Worm (Caenorhabditis elegans) whole organism, dauer: ENCODE results near the gene mltn-7.

ENCODE experiments used
- unc-62 ChIP-seq: sonication (generic microtip); optimal IDR thresholded peaks from 2 replicates; lab custom pipeline; 2017; ENCODE audit warnings: missing biosample characterization, missing genetic modification reagents, missing genetic modification characterization

The mltn-7 gene

DNA sequence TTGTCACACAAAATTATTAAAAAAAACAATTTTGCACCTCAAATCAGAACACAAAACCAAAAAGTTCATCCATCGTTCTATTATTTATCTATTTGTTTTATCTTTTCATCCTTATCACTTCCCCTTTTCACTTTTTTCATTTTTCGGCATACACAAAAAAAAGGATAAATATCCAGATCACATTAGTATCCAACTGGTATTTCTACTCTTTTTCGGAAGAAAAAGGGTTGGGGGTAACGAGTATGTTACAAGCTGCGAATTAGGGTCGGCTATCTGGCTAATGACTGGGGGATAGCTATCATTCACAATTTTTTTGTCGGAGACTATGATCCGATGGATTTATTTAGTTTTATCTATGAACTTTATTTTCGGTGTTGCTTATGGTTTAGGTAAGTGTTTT, at the start of gene mltn-7:
Gene mltn-7 (plus strand): TSS at position 301 of the 400 bp plus-strand sequence.
- no peak for TF ChIP-seq unc-62 (GFP tag; lab: Kevin White, UChicago)

DNA sequence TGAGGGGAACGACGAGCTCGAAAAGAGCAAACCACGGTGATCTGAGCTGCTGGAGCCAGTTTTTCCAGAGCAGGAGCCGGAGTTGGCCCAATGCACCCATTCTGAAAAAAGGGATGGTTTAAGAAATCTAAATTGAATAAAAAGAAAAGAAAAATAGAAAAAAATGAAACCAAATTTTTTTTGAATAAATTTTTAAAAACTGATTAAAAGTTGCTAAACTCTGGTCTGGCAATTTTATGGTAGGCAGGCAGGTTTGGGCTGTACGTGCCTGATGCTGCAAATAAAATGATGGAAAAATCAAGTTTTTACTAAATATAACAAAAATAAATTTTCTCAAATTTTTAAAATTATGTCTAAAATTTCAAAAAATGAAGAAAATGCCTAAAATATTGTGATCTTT, 39.5 kb upstream of the mltn-7 start, which contains the start of gene abt-4:
Gene abt-4 (minus strand): TSS at position 101 of the 400 bp plus-strand sequence.
- TF ChIP-seq unc-62 (GFP tag; lab: Kevin White, UChicago) = no peak

DNA sequence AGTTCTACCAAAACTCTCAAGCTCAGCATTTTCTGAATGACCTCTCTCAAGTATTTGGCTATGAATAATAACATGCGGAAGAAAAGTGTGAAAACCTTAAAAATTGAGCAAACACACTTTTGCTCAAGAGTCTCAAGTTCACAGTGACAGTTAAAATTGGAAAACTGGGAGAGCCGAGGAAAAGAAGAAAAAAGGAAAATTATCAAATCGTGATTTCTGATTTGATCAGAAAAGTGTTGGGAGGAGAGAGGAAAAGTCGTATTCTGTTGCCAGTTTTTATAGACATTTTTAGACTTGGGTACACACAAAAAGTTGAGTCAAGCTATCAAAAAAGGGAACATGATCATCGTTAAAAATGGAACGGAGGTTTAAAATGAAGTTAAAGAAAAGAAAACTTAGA, 38.9 kb upstream of the mltn-7 start:
- TF ChIP-seq unc-62 (GFP tag; lab: Kevin White, UChicago) = no peak

DNA sequence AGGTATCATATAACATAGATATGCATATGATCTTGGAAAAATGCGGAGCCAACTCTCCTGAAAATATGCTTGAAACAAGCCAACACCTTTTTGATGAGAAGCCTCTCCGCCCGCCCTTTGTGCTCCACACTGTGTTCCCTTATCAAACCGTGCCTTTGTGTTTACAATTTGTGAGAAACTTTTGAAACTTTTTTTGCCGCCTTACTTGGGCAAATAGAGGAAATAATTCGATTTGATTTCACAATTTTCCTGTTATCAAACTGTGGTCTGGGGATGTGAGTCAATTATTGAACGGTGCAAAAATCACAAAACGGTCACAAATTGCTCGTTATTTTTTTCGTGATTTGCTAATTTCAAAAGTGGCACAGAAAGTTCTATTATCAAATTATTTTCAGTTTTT, 37.5 kb upstream of the mltn-7 start:
- TF ChIP-seq unc-62 (GFP tag; lab: Kevin White, UChicago) = no peak

DNA sequence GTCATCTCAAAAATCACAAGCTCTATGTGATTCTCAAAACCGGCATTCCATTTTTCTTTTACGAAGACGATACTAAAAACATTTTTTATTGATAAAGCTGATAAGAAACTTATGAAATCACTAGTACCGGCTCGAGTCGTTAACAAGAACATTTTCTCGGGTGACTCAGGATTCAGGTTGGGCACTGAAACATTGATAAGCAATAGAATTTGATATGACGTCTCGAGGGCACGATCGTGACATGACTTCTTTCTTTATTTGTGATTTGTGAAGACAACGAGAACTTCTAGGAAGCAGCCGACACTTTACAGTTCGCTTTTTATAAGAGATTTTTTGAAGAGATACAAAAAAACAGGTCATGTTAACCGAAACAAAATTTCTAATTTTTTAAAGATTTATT, 36.4 kb upstream of the mltn-7 start:
- no peak for TF ChIP-seq unc-62 (GFP tag; lab: Kevin White, UChicago)

DNA sequence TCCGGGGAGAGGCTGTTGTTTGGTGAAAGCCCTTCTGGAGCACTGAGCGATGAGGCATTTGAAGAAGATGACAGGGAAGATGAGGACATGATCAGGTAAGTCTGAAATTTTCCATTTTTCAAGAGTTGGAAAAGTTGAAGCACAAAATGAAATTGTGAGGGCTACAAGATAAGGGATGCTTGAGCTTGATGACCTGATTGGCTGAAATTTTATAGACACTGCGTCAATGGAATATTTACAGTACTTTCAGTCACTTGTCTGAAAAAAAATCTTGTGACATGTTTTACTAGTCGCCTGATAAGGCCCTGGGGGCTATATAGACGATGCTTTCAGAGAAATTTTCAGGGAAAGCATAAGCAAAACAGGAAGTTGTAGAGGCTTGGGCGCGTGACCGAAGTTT, 33.8 kb upstream of the mltn-7 start, which contains the start of gene dmd-8:
Gene dmd-8 (minus strand): TSS at position 101 of the 400 bp plus-strand sequence.
- no peak for TF ChIP-seq unc-62 (GFP tag; lab: Kevin White, UChicago)

DNA sequence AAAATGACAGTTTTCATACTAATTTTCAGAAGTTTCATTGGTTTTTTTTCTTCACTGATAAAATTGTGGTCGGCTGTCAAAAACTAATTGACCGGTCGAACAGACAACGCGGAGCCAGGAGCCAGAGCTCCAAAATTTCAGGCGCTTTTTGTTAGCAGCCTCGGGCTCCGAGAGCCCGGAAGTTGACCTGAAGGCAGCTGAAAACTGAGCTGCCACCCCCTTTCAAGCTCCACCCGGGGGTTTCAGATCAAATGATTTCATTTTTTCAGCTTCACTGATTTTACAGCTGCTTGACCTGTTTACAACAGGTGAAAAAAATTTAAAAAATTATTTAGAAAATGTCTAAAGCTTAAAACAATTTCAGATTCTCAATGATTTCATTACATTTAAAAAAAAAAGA, 27.8 kb upstream of the mltn-7 start:
- no peak for TF ChIP-seq unc-62 (GFP tag; lab: Kevin White, UChicago)

DNA sequence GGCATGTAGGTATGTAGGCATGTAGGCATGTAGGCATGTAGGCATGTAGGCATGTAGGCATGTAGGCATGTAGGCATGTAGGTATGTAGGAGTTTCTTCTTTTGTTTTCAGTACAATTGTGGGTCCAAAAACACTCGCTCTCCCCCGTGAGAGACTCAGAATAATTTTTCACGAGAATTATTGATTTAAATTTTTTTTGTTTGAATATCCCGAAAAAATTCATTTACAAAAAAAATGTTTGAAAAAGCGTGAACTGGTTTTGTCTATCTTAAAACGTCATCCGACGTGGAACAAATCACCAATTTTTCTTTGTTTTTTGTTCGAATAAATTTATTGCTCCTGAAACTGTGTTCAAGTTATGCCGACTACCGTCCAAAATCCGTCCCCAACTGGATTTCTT, 27.0 kb upstream of the mltn-7 start, which contains the start of gene wago-10:
Gene wago-10 (plus strand): TSS at position 301 of the 400 bp plus-strand sequence.
- no peak for TF ChIP-seq unc-62 (GFP tag; lab: Kevin White, UChicago)

DNA sequence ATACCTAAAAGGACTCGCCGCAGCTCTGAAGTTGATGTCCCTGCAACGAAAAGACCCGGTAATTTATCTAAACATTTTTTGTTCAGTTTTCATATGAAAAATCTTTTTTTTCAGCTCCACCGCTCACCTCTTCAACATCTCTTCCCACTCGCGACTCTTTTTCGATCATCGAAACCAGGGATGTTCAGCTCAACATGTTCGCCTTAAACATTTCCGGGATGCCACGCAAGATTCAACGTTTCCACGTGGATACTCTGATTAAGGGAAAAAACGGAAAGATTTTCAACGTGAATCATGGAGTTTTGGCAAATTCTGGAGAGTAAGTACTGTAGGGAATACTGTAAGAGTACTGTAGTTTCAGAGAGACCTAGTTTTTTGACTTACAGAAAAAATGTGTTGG, 26.6 kb upstream of the mltn-7 start:
- no peak for TF ChIP-seq unc-62 (GFP tag; lab: Kevin White, UChicago)

DNA sequence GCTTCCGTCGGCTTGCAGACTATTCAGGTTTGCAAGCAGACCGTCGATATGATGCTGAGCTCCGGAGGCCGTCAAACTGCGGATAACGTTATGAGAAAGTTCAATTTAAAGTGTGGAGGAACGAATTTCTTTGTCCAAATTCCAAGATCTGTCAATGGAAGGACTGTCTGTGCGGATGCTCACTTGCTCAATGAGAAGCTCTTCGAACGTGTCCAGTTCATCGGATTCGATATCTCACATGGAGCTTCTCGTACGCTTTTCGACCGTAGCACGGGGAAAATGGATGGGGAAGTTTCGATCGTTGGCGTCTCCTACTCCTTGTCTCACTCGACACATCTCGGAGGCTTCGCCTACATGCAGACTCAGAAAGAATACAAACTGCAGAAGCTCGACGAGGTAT, 24.1 kb upstream of the mltn-7 start:
- no peak for TF ChIP-seq unc-62 (GFP tag; lab: Kevin White, UChicago)

DNA sequence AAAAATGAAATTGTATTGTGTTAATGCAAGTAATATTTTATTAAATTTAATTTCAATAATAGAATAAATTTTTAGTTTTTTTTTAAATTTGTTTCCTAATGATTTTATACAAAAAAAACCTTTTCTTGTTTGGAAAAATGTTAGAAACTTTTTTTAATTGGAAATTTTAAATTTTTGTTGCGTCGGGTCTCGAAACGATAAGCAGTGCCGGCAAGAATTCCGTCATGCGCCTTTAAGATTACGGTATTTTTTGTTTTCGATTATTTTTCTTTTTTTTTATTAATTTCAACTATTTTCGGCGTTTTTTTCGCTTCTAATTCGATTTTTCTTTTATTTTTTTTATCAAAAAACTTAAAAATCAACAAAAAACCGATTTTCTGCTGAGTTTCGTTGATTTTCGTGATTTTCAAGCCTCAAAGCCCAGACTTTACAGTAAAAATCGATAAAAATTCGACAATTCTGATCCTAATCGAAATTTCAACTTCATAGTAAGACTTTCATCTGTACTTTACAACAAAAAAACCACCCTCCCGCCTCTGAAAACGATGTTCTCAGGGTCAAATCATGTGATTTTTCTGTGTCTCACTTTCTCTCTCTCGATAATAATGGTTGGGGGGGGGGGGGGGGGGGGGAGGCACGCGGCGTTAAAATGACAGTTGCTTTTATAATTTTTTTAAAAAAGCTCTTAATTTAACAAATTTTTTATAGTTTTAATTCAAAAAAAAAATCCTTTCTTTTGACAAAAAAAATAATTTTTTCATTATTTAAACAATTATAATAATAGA, 22.4 kb upstream of the mltn-7 start:
- TF ChIP-seq unc-62 (GFP tag; lab: Kevin White, UChicago) = no peak

DNA sequence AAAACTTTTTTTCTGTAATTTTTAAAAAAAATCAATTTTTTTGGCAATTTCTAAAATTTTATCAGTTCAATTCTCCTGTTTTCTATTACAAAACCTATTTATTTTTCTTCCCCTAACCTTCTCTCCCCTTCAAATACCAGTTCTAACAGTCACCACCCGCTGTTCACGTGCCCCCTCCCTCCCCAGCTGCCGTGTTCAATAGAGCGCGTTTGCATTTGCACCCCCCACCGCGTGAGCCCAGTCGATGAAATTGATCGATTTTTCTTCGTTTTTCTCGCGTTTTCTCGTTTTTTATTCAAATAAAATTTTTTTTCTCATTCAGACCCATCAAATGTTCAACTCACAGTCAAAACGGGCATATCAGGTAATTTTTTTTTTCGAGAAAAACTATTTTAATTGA, 21.1 kb upstream of the mltn-7 start, which contains the start of gene atg-9:
Gene atg-9 (plus strand): TSS at position 332 of the 400 bp plus-strand sequence.
- no peak for TF ChIP-seq unc-62 (GFP tag; lab: Kevin White, UChicago)

DNA sequence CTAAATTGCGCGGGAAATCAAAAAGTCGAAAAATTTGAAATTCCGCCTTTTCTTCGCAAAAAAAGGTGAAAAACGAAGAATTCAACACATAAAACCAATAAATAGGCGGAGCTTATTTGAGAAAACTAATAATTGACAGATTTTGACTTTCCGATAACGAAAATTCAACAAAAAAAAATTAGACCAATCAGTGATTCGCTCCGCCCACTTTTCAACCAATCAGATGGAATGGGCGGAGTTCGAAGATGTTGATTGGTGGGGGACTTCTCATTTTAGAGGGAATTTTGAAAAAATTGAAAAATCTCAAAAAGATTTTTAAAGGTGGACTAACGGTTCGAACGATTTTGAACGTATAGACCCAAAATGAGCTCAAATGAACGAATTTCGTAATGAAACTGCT, 19.3 kb upstream of the mltn-7 start:
- TF ChIP-seq unc-62 (GFP tag; lab: Kevin White, UChicago) = no peak

DNA sequence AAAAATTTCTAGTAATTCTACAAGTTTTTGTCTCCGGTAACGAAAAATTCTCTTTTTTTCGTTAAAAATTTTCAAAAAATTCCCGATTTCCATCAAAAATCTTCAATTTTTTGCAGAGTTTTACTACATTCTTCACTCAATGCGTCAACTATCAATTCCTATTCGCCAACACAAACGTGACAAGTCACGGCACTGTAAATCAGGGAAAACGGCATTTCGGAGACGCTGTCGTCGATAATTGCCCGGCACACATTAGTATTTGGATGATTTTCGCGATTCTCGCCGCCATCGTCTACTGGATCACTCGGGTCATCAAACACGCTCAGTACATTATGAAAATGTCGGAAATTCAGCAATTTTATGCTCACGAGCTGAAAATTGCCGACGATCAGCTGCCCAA, 18.3 kb upstream of the mltn-7 start:
- TF ChIP-seq unc-62 (GFP tag; lab: Kevin White, UChicago) = no peak

DNA sequence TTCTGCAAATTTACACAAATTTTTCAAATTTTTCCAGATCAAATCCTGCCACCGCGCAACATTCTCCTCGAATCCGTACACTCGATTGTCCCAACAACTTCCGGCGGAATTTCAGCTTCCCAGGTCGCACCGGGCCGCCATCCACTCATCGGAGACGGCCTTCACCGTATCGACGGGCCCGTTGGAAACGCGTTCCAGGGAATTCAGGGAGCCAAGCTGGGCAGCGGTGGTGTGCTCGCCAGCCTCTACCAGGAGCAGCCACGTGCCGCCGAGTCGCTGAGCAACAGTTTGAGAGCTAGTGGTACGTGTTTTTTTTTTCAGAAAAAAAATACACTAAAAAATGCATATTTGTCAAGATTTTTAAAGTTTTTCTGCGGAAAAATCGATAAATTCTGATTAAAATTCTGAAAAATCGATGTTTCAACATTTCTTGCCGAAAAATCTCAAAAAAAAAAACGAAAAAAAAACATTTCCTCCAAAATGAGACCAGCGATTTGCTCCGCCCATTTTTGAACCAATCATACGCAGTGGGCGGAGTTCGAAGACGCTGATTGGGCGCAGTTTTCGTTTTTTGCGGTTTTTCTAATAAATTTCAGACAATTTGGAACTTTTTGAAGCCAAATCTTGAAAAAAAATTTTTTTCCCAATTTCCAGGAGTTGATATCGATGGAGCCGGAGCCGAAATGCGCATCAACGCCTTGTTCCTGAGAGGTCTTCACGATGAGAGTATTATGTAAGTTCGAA, 13.0 kb upstream of the mltn-7 start:
- no peak for TF ChIP-seq unc-62 (GFP tag; lab: Kevin White, UChicago)

DNA sequence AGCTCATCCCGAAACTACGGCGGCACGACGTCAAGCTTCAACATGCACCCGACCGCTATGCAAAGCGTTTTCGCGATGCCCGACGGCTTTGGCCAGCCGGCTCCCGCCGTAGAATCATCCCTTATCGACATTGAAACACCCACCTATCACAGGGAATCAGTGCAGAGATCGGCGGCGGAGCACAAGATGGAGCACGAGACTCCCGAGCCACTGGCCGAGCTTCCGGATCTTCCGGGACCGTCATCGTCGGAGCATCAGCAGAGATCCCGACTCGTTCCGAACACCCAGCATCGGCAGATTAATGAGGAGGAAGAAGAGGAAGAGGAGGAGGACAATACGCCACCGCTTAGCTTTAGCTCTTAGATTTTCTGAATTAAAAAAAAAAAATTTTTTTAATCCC, 11.7 kb upstream of the mltn-7 start:
- no peak for TF ChIP-seq unc-62 (GFP tag; lab: Kevin White, UChicago)
